Worm (Caenorhabditis elegans) whole organism, L3 larva: ENCODE measurements around the gene cyp-13A7.

ENCODE experiments used
- jun-1 ChIP-seq: fragments of 150-350 bp; optimal IDR thresholded peaks from 2 replicates; lab custom pipeline; 2014; ENCODE audit warnings: missing biosample characterization, missing genetic modification reagents, missing genetic modification characterization
- nhr-11 ChIP-seq: fragments of 150-350 bp; optimal IDR thresholded peaks from 2 replicates; lab custom pipeline; 2014; ENCODE audit warnings: missing biosample characterization, missing genetic modification characterization
- nhr-12 ChIP-seq: fragments of 150-350 bp; optimal IDR thresholded peaks from 2 replicates; lab custom pipeline; 2014; ENCODE audit warnings: missing biosample characterization, missing genetic modification characterization
- nhr-43 ChIP-seq: sonication (generic microtip); optimal IDR thresholded peaks from 2 replicates; lab custom pipeline; 2016; ENCODE audit warnings: mild to moderate bottlenecking, missing genetic modification characterization, missing compliant biosample characterization; ENCODE audit not compliant: poor library complexity, severe bottlenecking
- snpc-4 ChIP-seq: fragments of 150-350 bp; optimal IDR thresholded peaks from 2 replicates; lab custom pipeline; 2014; ENCODE audit warnings: missing biosample characterization, missing genetic modification characterization
- unc-62 ChIP-seq: fragments of 150-350 bp; sonication (generic microtip); optimal IDR thresholded peaks from 4 replicates; lab custom pipeline; 2014; ENCODE audit warnings: missing biosample characterization, missing genetic modification reagents, missing genetic modification characterization

ce11 chrII:9797664-9798063 lies 5.8 kb upstream of the cyp-13A7 start, which contains the start of gene cyp-13A4:
- no peak for TF ChIP-seq nhr-11 (tag; lab: Kevin White, UChicago)
- TF ChIP-seq nhr-43 (tag; lab: Kevin White, UChicago), result no peak
- no peak for TF ChIP-seq unc-62 (GFP tag; lab: Kevin White, UChicago)
- no peak for TF ChIP-seq nhr-12 (tag; lab: Kevin White, UChicago)
- TF ChIP-seq jun-1 (tag; lab: Kevin White, UChicago), result no peak
- no peak for TF ChIP-seq snpc-4
